Worm (Caenorhabditis elegans): ENCODE data around the gene swt-2.

The swt-2 gene

DNA sequence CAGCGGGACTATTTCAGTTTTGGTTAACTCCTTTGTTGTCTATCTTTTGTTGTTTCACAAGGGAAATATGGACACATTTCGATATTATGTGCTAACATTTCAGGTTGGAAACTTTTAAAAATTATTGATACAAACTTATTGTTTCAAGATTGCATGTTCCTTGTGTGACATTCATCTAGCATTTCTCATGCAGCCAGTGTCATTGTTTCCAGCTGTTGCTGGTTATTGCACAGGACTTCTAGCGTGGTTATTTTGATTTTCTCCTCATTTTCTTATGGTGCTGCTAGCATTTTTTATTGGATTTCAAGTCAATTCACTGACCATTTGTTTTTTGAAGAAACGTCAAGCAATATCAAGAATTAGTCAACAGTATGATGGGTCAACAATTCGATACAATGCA lies 25.9 kb downstream of the swt-2 start:
- no peak for TF ChIP-seq ztf-4 (tag; optimal IDR thresholded peaks at IDR 0.05)
- no peak for TF ChIP-seq fkh-10 (GFP tag; optimal IDR thresholded peaks at IDR 0.05)
- no peak for TF ChIP-seq snpc-4 (tag; optimal IDR thresholded peaks at IDR 0.05)

DNA sequence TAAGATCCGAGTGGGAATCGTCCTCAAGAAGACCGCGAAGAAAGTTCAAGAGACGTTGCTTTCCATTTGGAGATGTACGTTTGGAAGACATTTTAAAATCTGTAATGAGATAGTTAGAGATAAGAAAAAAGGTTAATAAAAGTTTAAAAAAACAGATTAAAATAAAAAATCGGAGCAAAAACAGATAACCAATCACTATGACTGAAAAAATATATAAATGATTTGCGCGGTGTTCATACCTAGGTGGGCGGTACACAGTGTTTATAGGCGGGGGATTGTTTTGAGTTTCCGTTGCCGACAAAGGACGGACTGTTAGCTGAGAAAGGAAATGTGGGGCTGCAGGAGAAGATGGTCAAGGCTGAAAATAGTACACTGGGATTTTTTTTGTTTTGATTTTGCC lies 28.8 kb downstream of the swt-2 start, which contains the start of gene ets-7:
Gene ets-7 (minus strand): TSS at position 101 of the 400 bp plus-strand sequence.
- no peak for TF ChIP-seq sea-2 (GFP tag; optimal IDR thresholded peaks at IDR 0.05)
- TF ChIP-seq fkh-2 (tag; optimal IDR thresholded peaks at IDR 0.05), result no peak
- no peak for TF ChIP-seq unc-39 (tag; optimal IDR thresholded peaks at IDR 0.05)
- no peak for TF ChIP-seq lin-39 (tag; optimal IDR thresholded peaks at IDR 0.05)
- no peak for TF ChIP-seq elt-1 (tag; optimal IDR thresholded peaks at IDR 0.05)
- no peak for TF ChIP-seq zag-1 (tag; optimal IDR thresholded peaks at IDR 0.05)
- TF ChIP-seq nhr-23 (tag; optimal IDR thresholded peaks at IDR 0.05), result no peak
- TF ChIP-seq nhr-28 (tag; optimal IDR thresholded peaks at IDR 0.05), result no peak
- TF ChIP-seq ceh-82 (tag; optimal IDR thresholded peaks at IDR 0.05), result no peak
- no peak for TF ChIP-seq hmg-11 (tag; optimal IDR thresholded peaks at IDR 0.05)
- no peak for TF ChIP-seq ceh-28 (tag; optimal IDR thresholded peaks at IDR 0.05)
- TF ChIP-seq nhr-237 (tag; optimal IDR thresholded peaks at IDR 0.05), result no peak
- no peak for TF ChIP-seq ceh-9 (tag; optimal IDR thresholded peaks at IDR 0.05)
- TF ChIP-seq pqm-1 (tag; optimal IDR thresholded peaks at IDR 0.05), result no peak
- no peak for TF ChIP-seq egl-5 (tag; optimal IDR thresholded peaks at IDR 0.05)
- no peak for TF ChIP-seq nhr-43 (tag; optimal IDR thresholded peaks at IDR 0.05; ENCODE audit: poor library complexity, severe bottlenecking)
- TF ChIP-seq nfya-1 (tag; optimal IDR thresholded peaks at IDR 0.05; ENCODE audit: insufficient read depth), result no peak
- TF ChIP-seq nhr-12 (tag; optimal IDR thresholded peaks at IDR 0.05), result no peak
- TF ChIP-seq pha-4 (tag; optimal IDR thresholded peaks at IDR 0.05), result no peak
- no peak for TF ChIP-seq eor-1 (tag; optimal IDR thresholded peaks at IDR 0.05)

DNA sequence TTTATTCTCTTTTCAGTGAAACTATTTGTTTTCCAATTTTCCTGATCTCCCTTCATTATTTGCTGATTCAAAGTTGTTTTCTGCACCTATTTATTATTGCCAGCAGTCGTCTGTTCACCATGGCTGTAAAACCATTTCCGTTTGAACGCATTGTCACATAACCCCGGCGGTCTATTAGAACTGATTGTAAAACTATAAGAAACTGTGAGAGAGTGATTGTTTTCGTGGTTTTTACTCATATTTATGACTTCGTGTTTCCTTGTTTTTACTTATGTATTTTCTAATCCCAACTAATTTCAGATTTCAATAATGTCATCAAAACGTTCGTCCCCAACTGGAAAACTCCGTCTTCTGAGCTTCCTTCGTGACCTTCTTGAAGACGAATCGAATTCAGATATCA lies 33.0 kb downstream of the swt-2 start, which contains the start of gene F19F10.1:
Gene F19F10.1 (plus strand): TSS at position 301 of the 400 bp plus-strand sequence.
- TF ChIP-seq egl-5 (tag; optimal IDR thresholded peaks at IDR 0.05) (no peak), ztf-11 (tag; optimal IDR thresholded peaks at IDR 0.05) (no peak), nfya-1 (tag; optimal IDR thresholded peaks at IDR 0.05; ENCODE audit: insufficient read depth) (no peak), ZK546.5 (tag; optimal IDR thresholded peaks at IDR 0.05) (no peak), fkh-10 (GFP tag; optimal IDR thresholded peaks at IDR 0.05) (no peak), nhr-237 (tag; optimal IDR thresholded peaks at IDR 0.05) (no peak), R02D3.7 (tag; optimal IDR thresholded peaks at IDR 0.05) (no peak), nhr-12 (tag; optimal IDR thresholded peaks at IDR 0.05) (no peak), ceh-28 (tag; optimal IDR thresholded peaks at IDR 0.05) (no peak), nhr-43 (tag; optimal IDR thresholded peaks at IDR 0.05; ENCODE audit: poor library complexity, severe bottlenecking) (no peak), nhr-11 (tag; optimal IDR thresholded peaks at IDR 0.05) (no peak), fkh-2 (tag; optimal IDR thresholded peaks at IDR 0.05) (no peak)

ce11 chrV:7570290-7570689 lies 40.4 kb downstream of the swt-2 start, which contains the start of gene clec-212:
clec-212 (minus strand) TSS chrV:7570390.
- TF ChIP-seq nhr-76 (tag; optimal IDR thresholded peaks at IDR 0.05) (no peak), jun-1 (tag; optimal IDR thresholded peaks at IDR 0.05) (no peak), nhr-12 (tag; optimal IDR thresholded peaks at IDR 0.05) (no peak), pqm-1 (tag; optimal IDR thresholded peaks at IDR 0.05) (no peak), skn-1 (tag; optimal IDR thresholded peaks at IDR 0.05) (no peak), egl-5 (tag; optimal IDR thresholded peaks at IDR 0.05) (no peak)

- no peak for TF ChIP-seq unc-62 (GFP tag; optimal IDR thresholded peaks at IDR 0.05)
- TF ChIP-seq ztf-11 (tag; optimal IDR thresholded peaks at IDR 0.05), result no peak
Measured at ce11 chrV:7570955-7571354, 41.0 kb downstream of the swt-2 start, which contains the start of gene F19F10.14. F19F10.14 (minus strand) TSS chrV:7571055.

- TF ChIP-seq hmg-11 (tag; optimal IDR thresholded peaks at IDR 0.05), result peak; percentile 18
- TF ChIP-seq ceh-28 (tag; optimal IDR thresholded peaks at IDR 0.05), result no peak
- no peak for TF ChIP-seq ceh-82 (tag; optimal IDR thresholded peaks at IDR 0.05)
- TF ChIP-seq elt-3 (tag; optimal IDR thresholded peaks at IDR 0.05), result no peak
- TF ChIP-seq nhr-23 (tag; optimal IDR thresholded peaks at IDR 0.05), result peak; percentile 76
- TF ChIP-seq R02D3.7 (tag; optimal IDR thresholded peaks at IDR 0.05), result peak; percentile 11
- TF ChIP-seq ama-1 (optimal IDR thresholded peaks at IDR 0.05), result no peak
- no peak for TF ChIP-seq nhr-77 (tag; optimal IDR thresholded peaks at IDR 0.05)
- TF ChIP-seq mml-1 (tag; optimal IDR thresholded peaks at IDR 0.05), result no peak
- peak; percentile 14 for TF ChIP-seq jun-1 (tag; optimal IDR thresholded peaks at IDR 0.05)
- peak; percentile 7 for TF ChIP-seq elt-2 (tag; optimal IDR thresholded peaks at IDR 0.05)
- peak; percentile 67 for TF ChIP-seq pha-4 (tag; optimal IDR thresholded peaks at IDR 0.05)
- TF ChIP-seq ceh-9 (tag; optimal IDR thresholded peaks at IDR 0.05), result no peak
- peak; percentile 38 for TF ChIP-seq nhr-25 (tag; optimal IDR thresholded peaks at IDR 0.05)
- peak; percentile 83 for TF ChIP-seq snpc-4 (tag; optimal IDR thresholded peaks at IDR 0.05)
- TF ChIP-seq tbx-2 (tag; optimal IDR thresholded peaks at IDR 0.05), result peak; percentile 7
- TF ChIP-seq lin-15B (tag; optimal IDR thresholded peaks at IDR 0.05), result peak; percentile 77
Measured at ce11 chrV:7575563-7575962, 45.6 kb downstream of the swt-2 start, which contains the start of the genes snu-66 and ints-9. snu-66 (minus strand) TSS chrV:7575670. ints-9 (plus strand) TSS chrV:7575802.
